Worm (Caenorhabditis elegans) whole organism, L4 larva: ENCODE data around the gene clec-50.
A peak's percentile ranks its signal among the peaks of the same experiment; 100 is the strongest.
"Not testable (repeated sequence)": the region's sequence is repeated elsewhere in the genome, so short reads cannot be mapped to it uniquely, and the experiment has no call there.

Experiments
- F26F4.8 ChIP-seq: fragments of 200-800 bp; sonication (Bioruptor generic); conservative IDR thresholded peaks from 2 replicates; pipeline ENCODE4 v1.3.6; 2022; ENCODE audit warnings: missing genetic modification characterization, missing compliant biosample characterization
- T26A8.4 ChIP-seq: fragments of 200-800 bp; sonication (Bioruptor generic); IDR thresholded peaks from 2 replicates; pipeline ENCODE4 v1.3.6; 2022; ENCODE audit warnings: missing genetic modification characterization, missing compliant biosample characterization
- Y75B8A.6 ChIP-seq: fragments of 200-800 bp; sonication (Bioruptor generic); IDR thresholded peaks from 2 replicates; pipeline ENCODE4 v1.3.6; 2022; ENCODE audit warnings: missing genetic modification reagents, missing genetic modification characterization, missing compliant biosample characterization
- aha-1 ChIP-seq: fragments of 150-350 bp; peaks from one replicate; lab custom pipeline; 2014; ENCODE audit warnings: missing biosample characterization, missing genetic modification characterization
- attf-4 ChIP-seq: sonication (generic microtip); optimal IDR thresholded peaks from 3 replicates; lab custom pipeline; 2017; ENCODE audit warnings: missing biosample characterization, missing genetic modification characterization
- ceh-20 ChIP-seq: fragments of 200-800 bp; sonication (Bioruptor generic); IDR thresholded peaks from 2 replicates; pipeline ENCODE4 v1.3.6; 2022; ENCODE audit warnings: missing genetic modification reagents, missing genetic modification characterization, missing compliant biosample characterization
- ceh-32 ChIP-seq: sonication (generic microtip); optimal IDR thresholded peaks from 2 replicates; lab custom pipeline; 2016; ENCODE audit warnings: mild to moderate bottlenecking, missing genetic modification characterization, missing compliant biosample characterization; ENCODE audit not compliant: poor library complexity
- ceh-44 ChIP-seq: fragments of 200-800 bp; sonication (Bioruptor generic); IDR thresholded peaks from 2 replicates; pipeline ENCODE4 v1.3.6; 2022; ENCODE audit warnings: missing genetic modification reagents, missing genetic modification characterization, missing compliant biosample characterization
- ceh-82 ChIP-seq: sonication (generic microtip); optimal IDR thresholded peaks from 2 replicates; lab custom pipeline; 2017; ENCODE audit warnings: missing biosample characterization, missing genetic modification characterization
- cey-2 ChIP-seq: sonication (generic microtip); optimal IDR thresholded peaks from 3 replicates; lab custom pipeline; 2017; ENCODE audit warnings: missing genetic modification characterization, mild to moderate bottlenecking, missing compliant biosample characterization, antibody characterized with exemption, borderline replicate concordance; ENCODE audit not compliant: insufficient read depth
- dmd-6 ChIP-seq: fragments of 200-800 bp; sonication (Bioruptor generic); IDR thresholded peaks from 2 replicates; pipeline ENCODE4 v1.3.6; 2022; ENCODE audit warnings: missing genetic modification reagents, missing genetic modification characterization, missing compliant biosample characterization
- egl-43 ChIP-seq: fragments of 200-800 bp; sonication (Bioruptor generic); IDR thresholded peaks from 2 replicates; pipeline ENCODE4 v1.3.6; 2022; ENCODE audit warnings: missing genetic modification reagents, missing genetic modification characterization, missing compliant biosample characterization
- fos-1 ChIP-seq: fragments of 150-350 bp; optimal IDR thresholded peaks from 2 replicates; lab custom pipeline; 2014; ENCODE audit warnings: missing biosample characterization, missing genetic modification characterization
- gei-8 ChIP-seq: fragments of 200-800 bp; sonication (Bioruptor generic); optimal IDR thresholded peaks from 2 replicates; lab custom pipeline; 2018; ENCODE audit warnings: mild to moderate bottlenecking, missing genetic modification characterization, missing compliant biosample characterization
- hlh-30 ChIP-seq: sonication (generic microtip); optimal IDR thresholded peaks from 2 replicates; lab custom pipeline; 2017; ENCODE audit warnings: antibody characterized with exemption, mild to moderate bottlenecking, missing genetic modification characterization, missing compliant biosample characterization; ENCODE audit not compliant: insufficient read depth
- jun-1 ChIP-seq: fragments of 150-350 bp; optimal IDR thresholded peaks from 2 replicates; lab custom pipeline; 2014; ENCODE audit warnings: missing biosample characterization, missing genetic modification reagents, missing genetic modification characterization
- lin-1 ChIP-seq: fragments of 200-800 bp; sonication (Bioruptor generic); IDR thresholded peaks from 2 replicates; pipeline ENCODE4 v1.3.6; 2022; ENCODE audit warnings: missing genetic modification reagents, missing genetic modification characterization, missing compliant biosample characterization
- lin-13 ChIP-seq: fragments of 150-350 bp; optimal IDR thresholded peaks from 2 replicates; lab custom pipeline; 2014; ENCODE audit warnings: missing biosample characterization, missing genetic modification reagents, missing genetic modification characterization
- nhr-28 ChIP-seq: fragments of 150-350 bp; optimal IDR thresholded peaks from 2 replicates; lab custom pipeline; 2014; ENCODE audit warnings: missing biosample characterization, missing genetic modification characterization
- nhr-42 ChIP-seq: fragments of 200-800 bp; sonication (Bioruptor generic); IDR thresholded peaks from 2 replicates; pipeline ENCODE4 v1.3.6; 2022; ENCODE audit warnings: missing genetic modification characterization, missing compliant biosample characterization
- nhr-6 ChIP-seq: fragments of 150-350 bp; optimal IDR thresholded peaks from 2 replicates; lab custom pipeline; 2014; ENCODE audit warnings: missing biosample characterization, missing genetic modification characterization
- nhr-76 ChIP-seq: fragments of 150-350 bp; optimal IDR thresholded peaks from 2 replicates; lab custom pipeline; 2014; ENCODE audit warnings: missing biosample characterization, missing genetic modification characterization
- rbr-2 ChIP-seq: sonication (generic microtip); optimal IDR thresholded peaks from 2 replicates; lab custom pipeline; 2016; ENCODE audit warnings: missing genotype, missing genetic modification characterization, missing compliant biosample characterization
- saeg-2 ChIP-seq: fragments of 200-800 bp; sonication (Bioruptor generic); IDR thresholded peaks from 2 replicates; pipeline ENCODE4 v1.3.6; 2022; ENCODE audit warnings: missing genetic modification reagents, missing genetic modification characterization, missing compliant biosample characterization
- skn-1 ChIP-seq: fragments of 150-350 bp; optimal IDR thresholded peaks from 2 replicates; lab custom pipeline; 2014; ENCODE audit warnings: missing biosample characterization, missing genetic modification characterization
- snpc-1.2 ChIP-seq: fragments of 200-800 bp; sonication (Bioruptor generic); IDR thresholded peaks from 2 replicates; pipeline ENCODE4 v1.3.6; 2022; ENCODE audit warnings: missing genetic modification reagents, missing genetic modification characterization, missing compliant biosample characterization
- tag-97 ChIP-seq: fragments of 200-800 bp; sonication (Bioruptor generic); IDR thresholded peaks from 2 replicates; pipeline ENCODE4 v1.3.6; 2022; ENCODE audit warnings: missing genetic modification characterization, missing compliant biosample characterization
- unc-39 ChIP-seq: sonication (generic microtip); optimal IDR thresholded peaks from 2 replicates; lab custom pipeline; 2017; ENCODE audit warnings: missing biosample characterization, missing genetic modification characterization
- unc-62 ChIP-seq, 3 experiments: fragments of 150-350 bp in 1 of 3; sonication (generic microtip); optimal IDR thresholded peaks in 2 of 3; peaks in 1 of 3; 1 replicate in 1 of 3; 2 replicates in 2 of 3; lab custom pipeline; 2014 to 2017; ENCODE audit warnings: missing biosample characterization in 3 of 3, missing genetic modification characterization in 3 of 3, missing genetic modification reagents in 3 of 3, missing genotype in 1 of 3
- vab-7 ChIP-seq: fragments of 200-800 bp; sonication (Bioruptor generic); IDR thresholded peaks from 2 replicates; pipeline ENCODE4 v1.3.6; 2022; ENCODE audit warnings: missing genetic modification reagents, missing genetic modification characterization, missing compliant biosample characterization
- zip-11 ChIP-seq: fragments of 200-800 bp; sonication (Bioruptor generic); IDR thresholded peaks from 2 replicates; pipeline ENCODE4 v1.3.6; 2022; ENCODE audit warnings: missing genetic modification characterization, missing compliant biosample characterization
- ztf-11 ChIP-seq: fragments of 150-350 bp; optimal IDR thresholded peaks from 2 replicates; lab custom pipeline; 2014; ENCODE audit warnings: missing biosample characterization, missing genetic modification characterization

The clec-50 gene

DNA sequence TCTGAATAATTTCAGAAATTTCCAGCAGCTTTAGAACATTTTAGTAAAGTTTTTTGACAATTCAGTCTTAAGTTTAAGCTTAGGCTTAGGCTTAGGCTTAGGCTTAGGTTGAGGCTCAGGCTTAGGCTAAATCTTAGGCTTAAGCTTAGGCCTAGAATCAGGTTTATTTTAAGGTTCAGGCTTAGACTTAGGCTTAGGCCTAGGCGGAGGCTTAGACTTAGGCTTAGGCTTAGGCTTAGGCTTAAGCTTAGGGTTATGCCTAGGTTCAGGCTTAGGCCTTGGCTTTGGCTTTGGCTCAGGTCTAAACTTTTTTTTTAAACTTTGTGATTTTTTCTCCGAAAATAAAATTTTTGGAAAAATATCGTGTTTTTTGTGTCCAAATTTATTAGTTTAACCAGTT lies 36.5 kb downstream of the clec-50 start:
- TF ChIP-seq vab-7 (GFP tag; lab: Robert Waterston, UW): no peak
- no peak for TF ChIP-seq unc-39
- no peak for TF ChIP-seq ztf-11 (tag; lab: Kevin White, UChicago)
- no peak for TF ChIP-seq nhr-28 (tag; lab: Kevin White, UChicago)
- TF ChIP-seq aha-1 (tag; lab: Kevin White, UChicago): no peak
- no peak for TF ChIP-seq ceh-82 (tag; lab: Kevin White, UChicago)

DNA sequence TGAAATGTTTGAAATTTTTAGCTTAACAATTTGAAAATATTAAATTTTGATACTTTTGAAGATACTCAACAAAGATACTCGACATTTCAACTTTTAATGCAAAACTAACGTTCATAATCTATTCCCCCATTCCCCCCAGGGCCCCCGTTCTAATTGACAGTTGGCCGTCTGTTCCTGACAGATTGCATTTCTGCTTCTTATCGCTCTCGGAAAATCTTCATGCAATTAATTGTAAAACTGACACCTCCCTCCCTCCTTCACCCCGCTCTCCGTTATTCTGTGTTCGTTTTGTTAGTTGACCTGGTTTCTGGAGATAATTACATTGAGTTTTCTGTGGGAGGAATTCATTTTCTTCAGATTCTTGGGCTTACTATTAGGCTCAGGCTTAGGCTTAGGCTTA lies 37.2 kb downstream of the clec-50 start:
- TF ChIP-seq F26F4.8 (GFP tag; lab: Robert Waterston, UW) (no peak), dmd-6 (GFP tag; lab: Robert Waterston, UW) (peak; percentile 18; the same call in 1 of the 2 replicates)

DNA sequence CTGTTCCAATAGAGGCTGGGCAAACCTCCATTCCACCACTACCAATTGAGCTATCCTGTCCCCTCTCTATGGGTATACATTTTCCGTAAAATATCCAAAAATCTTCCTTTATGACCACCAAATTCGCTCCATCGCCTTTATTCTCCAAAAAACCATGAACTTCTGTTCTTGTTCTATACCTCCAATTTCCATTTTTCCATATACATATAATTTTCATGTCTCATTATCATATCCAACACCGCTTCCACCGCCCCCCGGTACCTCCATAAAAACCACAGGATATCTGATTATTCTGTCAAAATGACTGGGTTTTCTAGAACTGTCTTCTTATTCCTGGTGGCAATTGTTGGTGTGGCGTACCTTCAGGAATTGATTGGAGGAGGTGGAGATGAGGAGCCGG lies 39.3 kb downstream of the clec-50 start, which contains the start of gene Y43F8C.17:
Gene Y43F8C.17, plus strand, starts transcription at position 301 of the 400 bp plus-strand sequence.
- TF ChIP-seq snpc-1.2: no peak
- TF ChIP-seq unc-62 (GFP tag; optimal IDR thresholded peaks at IDR 0.05 in 1 of 2; lab: Kevin White, UChicago): peak in 1 of 2 experiments; percentile 12
- TF ChIP-seq unc-62 (tag; optimal IDR thresholded peaks at IDR 0.05; lab: Kevin White, UChicago): no peak

DNA sequence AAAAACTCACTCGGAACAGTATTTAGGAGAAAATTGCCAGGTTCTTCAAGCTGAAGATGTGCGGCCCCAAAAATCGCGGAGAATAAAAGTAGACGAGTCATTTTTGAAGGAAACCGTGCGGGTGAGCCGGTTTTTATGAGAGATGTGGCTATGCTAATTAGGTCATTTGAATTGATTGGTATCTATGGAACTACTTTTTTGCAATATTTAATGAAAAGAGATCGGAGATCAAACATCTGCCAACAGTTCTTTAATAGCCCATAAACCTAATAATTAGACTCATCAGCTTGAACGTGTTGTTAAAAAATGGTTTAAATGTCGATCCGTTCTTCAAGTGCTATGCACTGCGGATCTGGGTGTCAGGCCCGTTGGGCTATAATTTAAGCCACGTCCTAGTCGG lies 39.7 kb downstream of the clec-50 start, which contains the start of gene Y43F8C.16:
Gene Y43F8C.16, minus strand, starts transcription at position 101 of the 400 bp plus-strand sequence.
- TF ChIP-seq aha-1 (tag; lab: Kevin White, UChicago) (peak; percentile 9), hlh-30 (tag; lab: Kevin White, UChicago) (no peak)
- TF ChIP-seq, all 104 proteins: peak for 1

DNA sequence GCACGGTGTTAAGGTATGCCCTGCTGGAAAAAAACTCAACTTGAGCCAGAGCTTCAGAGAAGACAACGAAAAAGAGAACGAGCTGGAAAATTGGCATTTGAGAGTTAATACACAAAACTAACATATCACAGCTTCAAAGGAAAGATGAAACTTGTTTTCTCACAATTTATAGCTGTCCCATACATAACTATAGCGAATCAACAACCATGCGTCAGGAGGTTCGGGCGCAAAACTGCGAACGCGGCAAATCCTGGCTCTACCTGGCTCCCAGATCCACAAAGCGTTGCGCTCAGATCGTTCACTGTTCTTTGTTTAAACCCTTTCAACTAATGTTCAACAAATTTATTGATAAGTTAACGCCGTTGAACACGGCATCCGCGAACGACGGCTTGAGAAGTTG lies 43.5 kb downstream of the clec-50 start, which contains the start of gene Y43F8C.23:
Gene Y43F8C.23, minus strand, starts transcription at position 101 of the 400 bp plus-strand sequence.
- TF ChIP-seq cey-2 (tag; lab: Kevin White, UChicago); tag-97; lin-1 (GFP tag; lab: Robert Waterston, UW): not testable (repeated sequence)

DNA sequence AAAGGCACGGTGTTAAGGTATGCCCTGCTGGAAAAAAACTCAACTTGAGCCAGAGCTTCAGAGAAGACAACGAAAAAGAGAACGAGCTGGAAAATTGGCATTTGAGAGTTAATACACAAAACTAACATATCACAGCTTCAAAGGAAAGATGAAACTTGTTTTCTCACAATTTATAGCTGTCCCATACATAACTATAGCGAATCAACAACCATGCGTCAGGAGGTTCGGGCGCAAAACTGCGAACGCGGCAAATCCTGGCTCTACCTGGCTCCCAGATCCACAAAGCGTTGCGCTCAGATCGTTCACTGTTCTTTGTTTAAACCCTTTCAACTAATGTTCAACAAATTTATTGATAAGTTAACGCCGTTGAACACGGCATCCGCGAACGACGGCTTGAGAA lies 44.7 kb downstream of the clec-50 start, which contains the start of gene Y43F8C.15:
Gene Y43F8C.15, minus strand, starts transcription at position 101 of the 400 bp plus-strand sequence.
- not testable (repeated sequence) for TF ChIP-seq egl-43; skn-1 (tag; lab: Kevin White, UChicago); nhr-6 (tag; lab: Kevin White, UChicago)
- TF ChIP-seq, all 104 proteins: peak for 0; not testable (repeated sequence) for 104

DNA sequence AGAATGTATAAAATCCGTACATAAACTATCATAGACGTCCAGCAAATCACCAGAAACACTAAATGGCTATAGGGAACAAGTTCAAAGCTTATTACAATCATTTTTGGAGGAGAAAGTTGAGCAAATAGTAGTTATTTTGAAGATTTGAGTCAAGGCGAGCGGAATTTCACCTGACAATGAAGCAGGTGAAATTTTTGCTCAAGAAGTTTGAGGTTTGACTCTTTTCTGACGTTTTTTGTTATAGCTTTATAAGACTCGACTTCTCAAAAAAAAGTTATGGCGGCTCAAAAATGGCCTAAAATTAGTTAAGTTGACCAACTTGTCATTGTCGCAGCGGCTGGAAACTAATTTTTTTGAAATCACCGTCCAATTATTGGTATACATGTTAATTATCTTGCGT lies 46.3 kb downstream of the clec-50 start, which contains the start of gene srv-3:
Gene srv-3, minus strand, starts transcription at position 101 of the 400 bp plus-strand sequence.
- TF ChIP-seq zip-11 (GFP tag; lab: Robert Waterston, UW) (no peak), lin-13 (no peak), Y75B8A.6 (GFP tag; lab: Robert Waterston, UW) (no peak), T26A8.4 (GFP tag; lab: Robert Waterston, UW) (no peak), gei-8 (GFP tag; lab: Kevin White, UChicago) (no peak), ceh-20 (GFP tag; lab: Robert Waterston, UW) (no peak), ceh-44 (GFP tag; lab: Robert Waterston, UW) (no peak), ceh-32 (tag; lab: Kevin White, UChicago) (no peak), skn-1 (tag; lab: Kevin White, UChicago) (no peak), snpc-1.2 (no peak), rbr-2 (no peak), attf-4 (tag; lab: Kevin White, UChicago) (no peak), saeg-2 (no peak), fos-1 (tag; lab: Kevin White, UChicago) (no peak), nhr-76 (tag; lab: Kevin White, UChicago) (no peak), nhr-42 (GFP tag; lab: Robert Waterston, UW) (no peak), jun-1 (tag; lab: Kevin White, UChicago) (no peak)
